ENCODE assay signal across 1 worm cellular context in the genomic region with DNA sequence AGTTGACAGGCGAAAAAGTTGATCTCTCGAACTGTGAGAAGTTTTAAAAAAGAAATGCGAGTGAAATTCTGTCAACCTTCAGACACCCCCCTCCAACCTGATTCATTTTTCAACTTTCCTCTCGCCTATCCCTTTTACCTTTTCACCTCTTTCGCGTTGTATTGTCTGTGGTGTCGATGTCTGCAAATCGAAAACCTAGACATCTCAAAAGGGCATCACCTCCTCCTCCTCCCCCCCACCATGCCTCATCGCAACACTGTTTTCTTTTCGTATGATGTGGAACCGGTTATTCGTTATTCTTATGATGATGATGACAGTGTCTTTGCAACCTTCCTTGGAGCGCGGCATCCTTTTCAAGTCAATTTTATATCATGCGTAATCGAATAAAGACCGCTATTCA.
TF ChIP-seq lines count a peak whose summit lies in the region.

No protein-coding gene starts in this region.

TF ChIP-seq in whole organism, L1 larva, 84 proteins besides CTCF, POLR2A, EP300 and RAD21 (continued from another document):
- TF ChIP-seq grh-1 (GFP tag; IDR thresholded peaks at IDR 0.05; lab: Robert Waterston, UW) (peak; percentile 94), isw-1 (GFP tag; IDR thresholded peaks at IDR 0.05; lab: Robert Waterston, UW) (no peak), nhr-237 (tag; optimal IDR thresholded peaks at IDR 0.05; lab: Kevin White, UChicago) (no peak), nhr-90 (tag; optimal IDR thresholded peaks at IDR 0.05; lab: Kevin White, UChicago; ENCODE audit: poor library complexity) (peak; percentile 67), nhr-12 (tag; optimal IDR thresholded peaks at IDR 0.05; lab: Kevin White, UChicago) (no peak), nhr-85 (tag; lab: Kevin White, UChicago) (peak; percentile 98), blmp-1 (tag; optimal IDR thresholded peaks at IDR 0.05; lab: Kevin White, UChicago) (peak; percentile 90), ztf-4 (tag; optimal IDR thresholded peaks at IDR 0.05; lab: Kevin White, UChicago) (peak; percentile 37), ztf-11 (tag; optimal IDR thresholded peaks at IDR 0.05; lab: Kevin White, UChicago) (no peak), snu-23 (GFP tag; optimal IDR thresholded peaks at IDR 0.05; lab: Kevin White, UChicago) (peak; percentile 65), mef-2 (tag; optimal IDR thresholded peaks at IDR 0.05; lab: Kevin White, UChicago) (no peak), fkh-4 (tag; optimal IDR thresholded peaks at IDR 0.05; lab: Kevin White, UChicago; ENCODE audit: borderline replicate concordance) (no peak), zag-1 (tag; optimal IDR thresholded peaks at IDR 0.05; lab: Kevin White, UChicago) (no peak), pax-3 (tag; optimal IDR thresholded peaks at IDR 0.05; lab: Kevin White, UChicago) (no peak), nhr-76 (tag; optimal IDR thresholded peaks at IDR 0.05; lab: Kevin White, UChicago) (no peak), nhr-77 (tag; optimal IDR thresholded peaks at IDR 0.05; lab: Kevin White, UChicago) (no peak), ceh-63 (GFP tag; optimal IDR thresholded peaks at IDR 0.05; lab: Kevin White, UChicago) (no peak), lin-39 (tag; optimal IDR thresholded peaks at IDR 0.05; lab: Kevin White, UChicago) (no peak), C04F5.9 (tag; optimal IDR thresholded peaks at IDR 0.05; lab: Kevin White, UChicago) (no peak), egl-13 (tag; optimal IDR thresholded peaks at IDR 0.05; lab: Kevin White, UChicago) (no peak), lin-13 (GFP tag; optimal IDR thresholded peaks at IDR 0.05; lab: Kevin White, UChicago) (peak; percentile 3), mep-1 (tag; optimal IDR thresholded peaks at IDR 0.05; lab: Kevin White, UChicago) (peak; percentile 59), nhr-71 (tag; optimal IDR thresholded peaks at IDR 0.05; lab: Kevin White, UChicago) (peak; percentile 74), dpl-1 (GFP tag; optimal IDR thresholded peaks at IDR 0.05; lab: Kevin White, UChicago) (no peak)
